Worm (Caenorhabditis elegans) whole organism, L4/young adult: ENCODE measurements around the gene cmk-1.

Source experiments
- dao-5 ChIP-seq: sonication (generic microtip); optimal IDR thresholded peaks from 2 replicates; lab custom pipeline; 2016; ENCODE audit warnings: missing genotype, missing genetic modification characterization, moderate library complexity, missing compliant biosample characterization
- him-1 ChIP-seq: sonication (generic microtip); optimal IDR thresholded peaks from 2 replicates; lab custom pipeline; 2016; ENCODE audit warnings: missing genotype, missing genetic modification reagents, missing genetic modification characterization, missing compliant biosample characterization

DNA sequence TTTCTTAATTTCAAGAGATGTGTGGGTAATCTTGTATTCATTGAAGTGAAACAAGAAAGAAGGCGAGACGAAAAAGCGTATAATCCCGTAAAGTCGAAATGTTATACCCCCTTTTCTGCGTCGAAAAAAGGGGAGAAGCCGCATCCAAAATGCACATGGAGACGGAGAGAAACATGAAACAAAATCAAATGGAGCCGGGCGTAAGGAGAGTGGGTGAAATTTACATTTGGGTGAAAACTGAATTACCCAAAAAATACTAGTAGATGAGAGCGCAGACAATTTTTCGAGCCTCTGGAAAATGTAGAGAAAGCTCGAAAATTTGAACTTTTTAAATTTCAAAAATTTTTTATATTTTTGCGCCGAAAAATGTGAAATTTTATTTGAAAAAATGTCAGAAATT lies 8.0 kb upstream of the cmk-1 start:
- TF ChIP-seq him-1 (no peak), dao-5 (tag; lab: Kevin White, UChicago) (no peak)
